Fruit fly (Drosophila melanogaster): ENCODE measurements around the gene Elp1.

The Elp1 gene

dm6 chr3R:11694311-11695305 is 43.8 kb downstream of the Elp1 start, which contains the start of gene Fer3 (continued):
- peak; percentile 39 for TF ChIP-seq CG12391 (tag; optimal IDR thresholded peaks at IDR 0.05)
- no peak for TF ChIP-seq CG8478 (optimal IDR thresholded peaks at IDR 0.05)
- TF ChIP-seq Bteb2 (GFP tag; optimal IDR thresholded peaks at IDR 0.05) = no peak
- no peak for TF ChIP-seq CG33557 (GFP tag; optimal IDR thresholded peaks at IDR 0.05)
- no peak for TF ChIP-seq CG11695 (GFP tag; IDR thresholded peaks at IDR 0.05)
- no peak for TF ChIP-seq fd96Cb (tag; optimal IDR thresholded peaks at IDR 0.05)
- TF ChIP-seq insv (GFP tag; optimal IDR thresholded peaks at IDR 0.05) = peak; percentile 71 to 96
- TF ChIP-seq kay (GFP tag; optimal IDR thresholded peaks at IDR 0.05) = no peak
- peak in 1 of 2 experiments; percentile 26 for TF ChIP-seq tll (GFP tag; optimal IDR thresholded peaks at IDR 0.05)
- TF ChIP-seq CG3163 (GFP tag; optimal IDR thresholded peaks at IDR 0.05) = peak; percentile 90
- TF ChIP-seq CG4282 (GFP tag; optimal IDR thresholded peaks at IDR 0.05) = no peak
- TF ChIP-seq CG13123 (GFP tag; optimal IDR thresholded peaks at IDR 0.05) = no peak
- no peak for TF ChIP-seq pzg (GFP tag; optimal IDR thresholded peaks at IDR 0.05)
- no peak for TF ChIP-seq Tbp (GFP tag; optimal IDR thresholded peaks at IDR 0.05)
- no peak for TF ChIP-seq CG17385 (GFP tag; optimal IDR thresholded peaks at IDR 0.05)
- no peak for TF ChIP-seq bigmax (GFP tag; optimal IDR thresholded peaks at IDR 0.05)
- no peak for TF ChIP-seq B-H2 (GFP tag; optimal IDR thresholded peaks at IDR 0.05)
- TF ChIP-seq Elba2 (GFP tag; optimal IDR thresholded peaks at IDR 0.05) = peak; percentile 98
- TF ChIP-seq CG1647 (GFP tag; optimal IDR thresholded peaks at IDR 0.05) = no peak
- no peak for TF ChIP-seq MTF-1 (GFP tag; optimal IDR thresholded peaks at IDR 0.05; ENCODE audit: borderline replicate concordance)
- TF ChIP-seq Awh (GFP tag; IDR thresholded peaks at IDR 0.05) = no peak
- peak; percentile 0 for TF ChIP-seq Meics (GFP tag; optimal IDR thresholded peaks at IDR 0.05)
- TF ChIP-seq HLH3B (GFP tag; IDR thresholded peaks at IDR 0.05) = no peak
- TF ChIP-seq HLH4C (GFP tag; IDR thresholded peaks at IDR 0.05; ENCODE audit: partially characterized antibody) = no peak
- TF ChIP-seq PHDP (tag; optimal IDR thresholded peaks at IDR 0.05) = no peak
- TF ChIP-seq ac (GFP tag; optimal IDR thresholded peaks at IDR 0.05) = no peak
- TF ChIP-seq CG9797 (GFP tag; optimal IDR thresholded peaks at IDR 0.05) = no peak
- no peak for TF ChIP-seq Kr (GFP tag; optimal IDR thresholded peaks at IDR 0.05)
- TF ChIP-seq Sin3A (optimal IDR thresholded peaks at IDR 0.05) = no peak
- TF ChIP-seq CoRest (tag; optimal IDR thresholded peaks at IDR 0.05) = peak; percentile 5
- TF ChIP-seq jumu (GFP tag; optimal IDR thresholded peaks at IDR 0.05) = no peak
- TF ChIP-seq CG6791 (GFP tag; IDR thresholded peaks at IDR 0.05; ENCODE audit: partially characterized antibody) = peak; percentile 36; the same call in 1 of the 3 replicates
- peak; percentile 2 for TF ChIP-seq CG7556 (GFP tag; optimal IDR thresholded peaks at IDR 0.05)
- TF ChIP-seq slbo (GFP tag; IDR thresholded peaks at IDR 0.05) = no peak
- no peak for TF ChIP-seq CG14014 (GFP tag; IDR thresholded peaks at IDR 0.05)
- TF ChIP-seq dati (GFP tag; IDR thresholded peaks at IDR 0.05) = no peak
- TF ChIP-seq cas (GFP tag; IDR thresholded peaks at IDR 0.05) = no peak
- TF ChIP-seq H2.0 (GFP tag; IDR thresholded peaks at IDR 0.05) = no peak
- TF ChIP-seq pita (GFP tag; optimal IDR thresholded peaks at IDR 0.05) = peak; percentile 77
- TF ChIP-seq yki (optimal IDR thresholded peaks at IDR 0.05) = no peak
- no peak for TF ChIP-seq CG7839 (tag; optimal IDR thresholded peaks at IDR 0.05)
- TF ChIP-seq cg (GFP tag; optimal IDR thresholded peaks at IDR 0.05) = no peak
- no peak for TF ChIP-seq sr (GFP tag; IDR thresholded peaks at IDR 0.05)
- TF ChIP-seq sd (tag; optimal IDR thresholded peaks at IDR 0.05) = peak; percentile 40
- peak; percentile 13 for TF ChIP-seq CG15514 (GFP tag; optimal IDR thresholded peaks at IDR 0.05)
- TF ChIP-seq Dip3 (GFP tag; optimal IDR thresholded peaks at IDR 0.05) = no peak
- TF ChIP-seq CG6654 (GFP tag; optimal IDR thresholded peaks at IDR 0.05) = no peak
- no peak for TF ChIP-seq kni (GFP tag; optimal IDR thresholded peaks at IDR 0.05)
- no peak for TF ChIP-seq CG32532 (GFP tag; IDR thresholded peaks at IDR 0.05)
- TF ChIP-seq zfh2 (GFP tag; optimal IDR thresholded peaks at IDR 0.05) = no peak
